Fruit fly (Drosophila melanogaster): Measurements from ENCODE around the gene crq.

- TF ChIP-seq CG8478 (optimal IDR thresholded peaks at IDR 0.05) (no peak), pan (optimal IDR thresholded peaks at IDR 0.05) (no peak), usp (GFP tag; optimal IDR thresholded peaks at IDR 0.05) (no peak), EcR (GFP tag; optimal IDR thresholded peaks at IDR 0.05) (no peak)
Observed at dm6 chr2L:431629-431984, 21.2 kb downstream of the crq start.
